Fruit fly (Drosophila melanogaster) whole organism, wandering third instar larva: ENCODE results near the gene CG10984.

Source experiments
- CG9705 ChIP-seq: fragments of 200-800 bp; sonication (Bioruptor generic); optimal IDR thresholded peaks from 2 replicates; lab custom pipeline; 2018; ENCODE audit warnings: missing biosample characterization, mild to moderate bottlenecking, missing genetic modification characterization
- Dfd ChIP-seq: fragments of >200 bp; optimal IDR thresholded peaks from 2 replicates; lab custom pipeline; 2017; ENCODE audit warnings: missing biosample characterization, missing genetic modification characterization
- Hr78 ChIP-seq: fragments of >200 bp; optimal IDR thresholded peaks from 2 replicates; lab custom pipeline; 2017; ENCODE audit warnings: missing biosample characterization, missing genetic modification characterization
- Jra ChIP-seq: sonication (Bioruptor generic); optimal IDR thresholded peaks from 2 replicates; lab custom pipeline; 2016; ENCODE audit warnings: missing biosample characterization, missing genetic modification characterization
- Myc ChIP-seq: fragments of >200 bp; optimal IDR thresholded peaks from 2 replicates; lab custom pipeline; 2017
- br ChIP-seq: fragments of 200-800 bp; sonication (Bioruptor generic); optimal IDR thresholded peaks from 2 replicates; lab custom pipeline; 2016; ENCODE audit warnings: missing biosample characterization, missing genetic modification characterization
- dmrt93B ChIP-seq: fragments of 200-800 bp; sonication (Bioruptor generic); optimal IDR thresholded peaks from 2 replicates; lab custom pipeline; 2018; ENCODE audit warnings: missing biosample characterization, mild to moderate bottlenecking, missing genetic modification characterization
- ey ChIP-seq: fragments of 200-800 bp; sonication (Bioruptor generic); optimal IDR thresholded peaks from 2 replicates; lab custom pipeline; 2016; ENCODE audit warnings: missing biosample characterization, missing genetic modification characterization
- h ChIP-seq: fragments of 200-800 bp; sonication (Bioruptor generic); optimal IDR thresholded peaks from 3 replicates; lab custom pipeline; 2016; ENCODE audit warnings: missing biosample characterization, mild to moderate bottlenecking, missing genetic modification characterization
- pan ChIP-seq: fragments of >200 bp; optimal IDR thresholded peaks from 2 replicates; lab custom pipeline; 2017
- psq ChIP-seq: fragments of 200-800 bp; sonication (Bioruptor generic); optimal IDR thresholded peaks from 3 replicates; lab custom pipeline; 2017; ENCODE audit warnings: missing biosample characterization, mild to moderate bottlenecking, missing genetic modification characterization, moderate library complexity
- tai ChIP-seq: sonication (Bioruptor generic); optimal IDR thresholded peaks from 2 replicates; lab custom pipeline; 2016; ENCODE audit warnings: missing biosample characterization, missing genetic modification characterization
- usp ChIP-seq: fragments of >200 bp; optimal IDR thresholded peaks from 2 replicates; lab custom pipeline; 2017; ENCODE audit warnings: missing biosample characterization, missing genetic modification characterization

dm6 chr3L:12741608-12742007 is 8.3 kb upstream of the CG10984 start, which contains the start of gene CG32112:
- TF ChIP-seq Dfd (GFP tag; lab: Kevin White, UChicago), result no peak
- no peak for TF ChIP-seq CG9705
- peak; percentile 5 for TF ChIP-seq psq (GFP tag; lab: Kevin White, UChicago)
- TF ChIP-seq ey (GFP tag; lab: Kevin White, UChicago), result no peak
- no peak for TF ChIP-seq h
- no peak for TF ChIP-seq Hr78 (GFP tag; lab: Kevin White, UChicago)
- TF ChIP-seq br (GFP tag; lab: Kevin White, UChicago), result no peak
- peak; percentile 54 for TF ChIP-seq Jra (GFP tag; lab: Kevin White, UChicago)
- TF ChIP-seq usp (GFP tag; lab: Kevin White, UChicago), result no peak
- no peak for TF ChIP-seq Myc (lab: Kevin White, UChicago)
- TF ChIP-seq pan (lab: Kevin White, UChicago), result no peak
- TF ChIP-seq dmrt93B (GFP tag; lab: Kevin White, UChicago), result no peak
- TF ChIP-seq tai (GFP tag; lab: Kevin White, UChicago), result peak; percentile 50
